Worm (Caenorhabditis elegans): Measurements from ENCODE around the gene T23B12.11.

Gene T23B12.11

ce11 chrV:8500348-8500747, 45.2 kb downstream of the T23B12.11 start (continued):
- TF ChIP-seq nhr-12 (tag; optimal IDR thresholded peaks at IDR 0.05) (peak; percentile 40), nhr-129 (tag; optimal IDR thresholded peaks at IDR 0.05) (peak; percentile 86), ceh-82 (tag; optimal IDR thresholded peaks at IDR 0.05) (peak; percentile 85), fos-1 (tag; optimal IDR thresholded peaks at IDR 0.05) (peak; percentile 73), lin-11 (tag; optimal IDR thresholded peaks at IDR 0.05) (peak; percentile 84), nhr-237 (tag; optimal IDR thresholded peaks at IDR 0.05) (peak; percentile 63), alr-1 (tag; optimal IDR thresholded peaks at IDR 0.05) (no peak), Y55F3AM.14 (GFP tag; optimal IDR thresholded peaks at IDR 0.05) (peak; percentile 94), aly-2 (tag; optimal IDR thresholded peaks at IDR 0.05) (peak; percentile 60), nhr-10 (tag; optimal IDR thresholded peaks at IDR 0.05) (peak; percentile 51), ztf-1 (GFP tag; conservative IDR thresholded peaks at IDR 0.05) (0 out of 2 replicates have a peak, but pooled peaks have one; percentile 82), egl-27 (tag; optimal IDR thresholded peaks at IDR 0.05) (peak; percentile 90), R02D3.7 (tag; optimal IDR thresholded peaks at IDR 0.05) (peak; percentile 56), ceh-16 (tag; optimal IDR thresholded peaks at IDR 0.05) (peak; percentile 65), mbf-1 (tag; optimal IDR thresholded peaks at IDR 0.05) (peak; percentile 14), peb-1 (tag; optimal IDR thresholded peaks at IDR 0.05) (peak; percentile 6), elt-3 (tag; optimal IDR thresholded peaks at IDR 0.05) (no peak), C34F6.9 (tag; optimal IDR thresholded peaks at IDR 0.05) (peak; percentile 71), lsy-2 (tag; optimal IDR thresholded peaks at IDR 0.05) (peak; percentile 87 to 88), sem-4 (tag; optimal IDR thresholded peaks at IDR 0.05) (peak; percentile 87), lin-39 (tag; optimal IDR thresholded peaks at IDR 0.05) (peak; percentile 81), gmeb-1 (tag; optimal IDR thresholded peaks at IDR 0.05) (peak; percentile 89), nhr-6 (tag; optimal IDR thresholded peaks at IDR 0.05) (peak; percentile 76), unc-55 (GFP tag; optimal IDR thresholded peaks at IDR 0.05) (peak; percentile 67), mdl-1 (tag; optimal IDR thresholded peaks at IDR 0.05) (peak; percentile 33 to 44)

Measured in whole organism, L2 larva.